Fruit fly (Drosophila melanogaster) whole organism, pupa: ENCODE results near the gene CG42375.
A peak's percentile ranks its signal among the peaks of the same experiment; 100 is the strongest.

Experiments used
- CG10348 ChIP-seq: fragments of 200-800 bp; sonication (Bioruptor generic); IDR thresholded peaks from 2 replicates; pipeline ENCODE4 v1.3.6; 2022; ENCODE audit warnings: missing biosample characterization, missing genetic modification characterization
- CG12605 ChIP-seq: fragments of 200-800 bp; sonication (Bioruptor generic); IDR thresholded peaks from 2 replicates; pipeline ENCODE4 v1.3.6; 2022; ENCODE audit warnings: missing biosample characterization, missing genetic modification characterization
- CG13204 ChIP-seq: fragments of 200-800 bp; sonication (Bioruptor generic); optimal IDR thresholded peaks from 2 replicates; lab custom pipeline; 2018; ENCODE audit warnings: missing biosample characterization, mild to moderate bottlenecking, missing genetic modification characterization, moderate library complexity
- CG14655 ChIP-seq: fragments of 200-800 bp; sonication (Bioruptor generic); optimal IDR thresholded peaks from 3 replicates; lab custom pipeline; 2017; ENCODE audit warnings: mild to moderate bottlenecking, missing biosample characterization, missing genetic modification reagents, missing genetic modification characterization
- CG15710 ChIP-seq: fragments of 200-800 bp; sonication (Bioruptor generic); optimal IDR thresholded peaks from 2 replicates; lab custom pipeline; 2018; ENCODE audit warnings: missing biosample characterization, mild to moderate bottlenecking, missing genetic modification characterization, moderate library complexity
- CG17806 ChIP-seq: fragments of 200-800 bp; sonication (Bioruptor generic); optimal IDR thresholded peaks from 2 replicates; lab custom pipeline; 2018; ENCODE audit warnings: missing biosample characterization, mild to moderate bottlenecking, missing genetic modification characterization, moderate library complexity
- CG32121 ChIP-seq: fragments of 200-800 bp; sonication (Bioruptor generic); IDR thresholded peaks from 2 replicates; pipeline ENCODE4 v1.3.6; 2022; ENCODE audit warnings: missing biosample characterization, missing genetic modification characterization
- CG34367 ChIP-seq: fragments of 200-800 bp; sonication (Bioruptor generic); optimal IDR thresholded peaks from 2 replicates; lab custom pipeline; 2018; ENCODE audit warnings: missing biosample characterization, mild to moderate bottlenecking, missing genetic modification characterization
- CG4496 ChIP-seq: fragments of 200-800 bp; sonication (Bioruptor generic); IDR thresholded peaks from 3 replicates; pipeline ENCODE4 v1.3.6; 2022; ENCODE audit warnings: missing biosample characterization, missing genetic modification characterization
- CG8159 ChIP-seq: fragments of 200-800 bp; sonication (Bioruptor generic); optimal IDR thresholded peaks from 3 replicates; lab custom pipeline; 2018; ENCODE audit warnings: missing biosample characterization, mild to moderate bottlenecking, missing genetic modification characterization, moderate library complexity
- CG8301 ChIP-seq: fragments of 200-800 bp; sonication (Bioruptor generic); optimal IDR thresholded peaks from 2 replicates; lab custom pipeline; 2018; ENCODE audit warnings: missing biosample characterization, mild to moderate bottlenecking, missing genetic modification characterization
- CG9948 ChIP-seq: fragments of 200-800 bp; sonication (Bioruptor generic); optimal IDR thresholded peaks from 2 replicates; lab custom pipeline; 2018; ENCODE audit warnings: missing biosample characterization, mild to moderate bottlenecking, missing genetic modification characterization, moderate library complexity
- D1 ChIP-seq: fragments of 200-800 bp; sonication (Bioruptor generic); optimal IDR thresholded peaks from 2 replicates; lab custom pipeline; 2018; ENCODE audit warnings: missing biosample characterization, mild to moderate bottlenecking, missing genetic modification characterization, moderate library complexity
- EcR ChIP-seq: fragments of 200-800 bp; sonication (Bioruptor generic); optimal IDR thresholded peaks from 3 replicates; lab custom pipeline; 2019; ENCODE audit warnings: missing biosample characterization, missing genetic modification characterization, mild to moderate bottlenecking, moderate library complexity, missing genetic modification reagents
- Ets98B ChIP-seq: fragments of 200-800 bp; sonication (Bioruptor generic); IDR thresholded peaks from 2 replicates; pipeline ENCODE4 v1.3.6; 2022; ENCODE audit warnings: missing biosample characterization, missing genetic modification characterization
- Pif1A ChIP-seq: fragments of 200-800 bp; sonication (Bioruptor generic); optimal IDR thresholded peaks from 3 replicates; lab custom pipeline; 2016; ENCODE audit warnings: missing biosample characterization, missing genetic modification characterization
- Pif1B ChIP-seq: fragments of 200-800 bp; sonication (Bioruptor generic); optimal IDR thresholded peaks from 3 replicates; lab custom pipeline; 2016; ENCODE audit warnings: missing biosample characterization, missing genetic modification characterization
- Snoo ChIP-seq: fragments of 200-800 bp; sonication (Bioruptor generic); optimal IDR thresholded peaks from 3 replicates; lab custom pipeline; 2017; ENCODE audit warnings: missing biosample characterization, mild to moderate bottlenecking, missing genetic modification characterization, inconsistent platforms
- fd96Ca ChIP-seq: fragments of 200-800 bp; sonication (Bioruptor generic); IDR thresholded peaks from 3 replicates; pipeline ENCODE4 v1.3.6; 2022; ENCODE audit warnings: missing biosample characterization, missing genetic modification characterization
- gl ChIP-seq: fragments of 200-800 bp; sonication (Bioruptor generic); optimal IDR thresholded peaks from 2 replicates; lab custom pipeline; 2018; ENCODE audit warnings: missing biosample characterization, mild to moderate bottlenecking, missing genetic modification characterization
- rn ChIP-seq: fragments of 200-800 bp; sonication (Bioruptor generic); IDR thresholded peaks from 2 replicates; pipeline ENCODE4 v1.3.6; 2022; ENCODE audit warnings: missing biosample characterization, missing genetic modification characterization

CG42375 gene

DNA sequence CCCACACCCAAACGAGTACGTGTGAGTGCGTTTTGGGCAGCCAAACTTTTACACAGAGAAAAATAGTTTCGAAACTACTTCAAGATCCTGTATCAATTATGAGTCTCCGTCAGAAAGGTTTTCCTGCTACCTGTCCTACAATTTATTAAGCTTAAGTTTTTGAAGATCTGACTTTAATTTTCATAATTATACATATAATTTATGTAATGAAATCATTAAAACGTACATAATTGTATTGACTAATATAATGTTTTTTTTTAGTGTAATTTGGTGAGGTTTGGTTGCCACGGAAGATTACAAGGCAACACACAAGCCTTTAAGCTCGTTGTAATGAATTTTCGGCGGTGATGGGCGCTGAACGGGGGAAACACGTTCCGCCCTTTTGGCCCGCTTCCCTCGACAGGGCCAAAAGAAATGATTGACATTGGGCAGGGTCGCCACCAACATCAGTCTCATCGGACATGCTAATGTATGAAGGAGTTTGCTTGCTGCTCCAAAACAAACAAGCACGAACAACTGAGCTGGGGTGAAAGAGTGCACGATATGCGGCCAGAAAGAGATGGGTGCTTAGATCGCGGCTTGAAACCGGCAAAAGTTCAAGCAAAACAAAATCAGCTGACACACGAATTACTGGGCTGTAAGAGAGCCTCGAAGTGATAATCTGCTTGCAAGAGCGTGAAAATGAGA is 14.7 kb downstream of the CG42375 start:
- TF ChIP-seq CG34367 (tag; lab: Kevin White, UChicago) (no peak), CG14655 (GFP tag; lab: Kevin White, UChicago) (peak; percentile 64), D1 (tag; lab: Kevin White, UChicago) (no peak), CG15710 (tag; lab: Kevin White, UChicago) (no peak), CG32121 (GFP tag; lab: Robert Waterston, UW) (no peak), CG4496 (GFP tag; lab: Robert Waterston, UW) (peak; percentile 38; the same call in 1 of the 3 replicates), Snoo (peak; percentile 85), CG17806 (no peak), fd96Ca (GFP tag; lab: Robert Waterston, UW) (no peak), Pif1B (GFP tag; lab: Kevin White, UChicago) (peak; percentile 50), CG12605 (GFP tag; lab: Robert Waterston, UW) (no peak), CG9948 (tag; lab: Kevin White, UChicago) (no peak), CG8159 (no peak), rn (GFP tag; lab: Robert Waterston, UW) (no peak), EcR (GFP tag; lab: Kevin White, UChicago) (no peak), Ets98B (GFP tag; lab: Robert Waterston, UW) (peak; percentile 29; the same call in 1 of the 2 replicates), gl (tag; lab: Kevin White, UChicago) (no peak), CG8301 (tag; lab: Kevin White, UChicago) (peak; percentile 42), Pif1A (GFP tag; lab: Kevin White, UChicago) (peak; percentile 5)

DNA sequence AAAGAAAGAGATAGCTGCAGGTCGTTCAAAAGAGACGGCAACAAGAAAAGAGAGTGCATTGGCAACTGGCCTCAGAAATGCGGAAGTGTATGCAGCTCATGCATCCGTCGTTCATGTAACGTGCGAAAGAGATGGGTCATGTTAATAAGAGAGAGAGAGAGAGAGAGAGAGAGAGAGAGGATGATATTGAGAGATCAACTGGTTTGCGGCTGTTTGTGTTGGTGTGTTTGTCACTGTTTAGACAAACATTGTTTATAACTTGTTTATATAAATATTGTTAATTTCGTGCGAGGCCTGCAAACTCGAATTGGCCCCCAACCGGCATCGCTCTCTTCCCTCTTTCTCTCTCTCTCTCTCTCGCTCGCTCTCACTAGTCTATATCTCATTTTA is 15.2 kb downstream of the CG42375 start:
- TF ChIP-seq D1 (tag; lab: Kevin White, UChicago) (no peak), CG4496 (GFP tag; lab: Robert Waterston, UW) (peak; percentile 30; the same call in 1 of the 3 replicates), CG8159 (no peak), Ets98B (GFP tag; lab: Robert Waterston, UW) (peak; percentile 21; the same call in 1 of the 2 replicates), CG9948 (tag; lab: Kevin White, UChicago) (no peak), CG14655 (GFP tag; lab: Kevin White, UChicago) (no peak), CG10348 (GFP tag; lab: Robert Waterston, UW) (no peak), CG34367 (tag; lab: Kevin White, UChicago) (no peak), CG8301 (tag; lab: Kevin White, UChicago) (no peak), gl (tag; lab: Kevin White, UChicago) (no peak), CG32121 (GFP tag; lab: Robert Waterston, UW) (no peak), CG13204 (GFP tag; lab: Kevin White, UChicago) (no peak), fd96Ca (GFP tag; lab: Robert Waterston, UW) (no peak), Pif1B (GFP tag; lab: Kevin White, UChicago) (peak; percentile 11), CG12605 (GFP tag; lab: Robert Waterston, UW) (no peak; the same call in 1 of the 2 replicates), EcR (GFP tag; lab: Kevin White, UChicago) (peak; percentile 86), CG17806 (no peak), Snoo (no peak), Pif1A (GFP tag; lab: Kevin White, UChicago) (no peak), rn (GFP tag; lab: Robert Waterston, UW) (no peak), CG15710 (tag; lab: Kevin White, UChicago) (no peak)

DNA sequence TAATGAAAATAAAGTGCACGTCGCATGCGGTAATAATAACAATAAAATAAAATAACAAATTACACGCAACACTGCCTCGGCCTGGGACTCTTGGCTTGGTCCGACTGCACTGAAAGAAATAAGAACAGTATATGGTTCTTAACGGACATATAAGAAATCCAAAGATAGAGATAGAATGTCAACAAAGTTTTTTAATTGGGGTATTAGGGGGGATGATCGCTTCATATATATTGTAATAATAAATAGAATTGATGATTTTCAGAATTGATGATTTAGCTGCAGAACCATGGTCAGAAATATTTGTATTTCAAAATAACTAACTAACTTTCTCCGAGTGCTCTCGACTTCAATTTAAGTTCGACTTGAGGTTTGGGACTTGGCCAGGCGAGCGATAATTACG is 16.6 kb downstream of the CG42375 start:
- TF ChIP-seq CG15710 (tag; lab: Kevin White, UChicago): no peak
- peak; percentile 75 for TF ChIP-seq Ets98B (GFP tag; lab: Robert Waterston, UW)
- no peak for TF ChIP-seq EcR (GFP tag; lab: Kevin White, UChicago)
- TF ChIP-seq CG17806: peak; percentile 0
- no peak for TF ChIP-seq CG8159
- no peak for TF ChIP-seq fd96Ca (GFP tag; lab: Robert Waterston, UW)
- no peak for TF ChIP-seq gl (tag; lab: Kevin White, UChicago)
- TF ChIP-seq Pif1A (GFP tag; lab: Kevin White, UChicago): peak; percentile 51
- peak; percentile 90 for TF ChIP-seq CG8301 (tag; lab: Kevin White, UChicago)
- TF ChIP-seq CG34367 (tag; lab: Kevin White, UChicago): no peak
- TF ChIP-seq Pif1B (GFP tag; lab: Kevin White, UChicago): peak; percentile 67
- no peak for TF ChIP-seq D1 (tag; lab: Kevin White, UChicago)
- no peak for TF ChIP-seq CG12605 (GFP tag; lab: Robert Waterston, UW)
- TF ChIP-seq CG4496 (GFP tag; lab: Robert Waterston, UW): peak; percentile 59; the same call in 2 of the 3 replicates
- peak; percentile 81 for TF ChIP-seq Snoo
- no peak for TF ChIP-seq CG13204 (GFP tag; lab: Kevin White, UChicago)
- TF ChIP-seq CG32121 (GFP tag; lab: Robert Waterston, UW): peak; percentile 21; the same call in 1 of the 2 replicates
- TF ChIP-seq rn (GFP tag; lab: Robert Waterston, UW): no peak
- TF ChIP-seq CG10348 (GFP tag; lab: Robert Waterston, UW): no peak
- peak; percentile 92 for TF ChIP-seq CG14655 (GFP tag; lab: Kevin White, UChicago)
- no peak for TF ChIP-seq CG9948 (tag; lab: Kevin White, UChicago)

DNA sequence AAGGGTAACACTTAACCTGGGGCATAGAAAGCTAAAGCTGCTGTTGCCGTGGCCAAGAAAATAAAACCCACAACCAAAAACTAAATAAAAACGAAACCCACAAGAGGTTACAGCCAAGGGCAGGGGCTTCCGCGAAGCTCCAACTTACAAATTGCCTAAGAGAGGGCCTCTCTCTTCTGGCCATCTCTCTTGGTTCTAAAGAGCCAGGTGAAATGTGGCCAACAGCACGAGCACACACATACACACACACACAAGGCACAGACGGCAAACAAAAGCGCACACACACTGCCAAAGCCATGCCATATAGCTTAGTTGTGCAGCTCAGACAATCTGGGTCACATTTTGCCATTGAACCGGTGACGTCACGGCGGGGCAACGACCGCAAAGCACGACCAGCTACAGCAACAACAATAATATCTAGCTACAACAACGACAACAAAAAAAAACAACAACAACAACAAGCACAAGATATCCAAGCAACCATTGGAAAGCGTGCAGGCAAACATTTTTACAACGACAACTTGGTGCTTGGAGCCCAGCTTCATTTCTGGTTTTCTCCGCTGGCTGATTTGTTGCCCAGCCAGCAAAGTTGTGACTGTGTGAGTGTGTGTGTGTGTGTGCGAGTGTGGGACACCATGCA is 17.3 kb downstream of the CG42375 start:
- TF ChIP-seq CG9948 (tag; lab: Kevin White, UChicago): no peak
- TF ChIP-seq EcR (GFP tag; lab: Kevin White, UChicago): peak; percentile 97
- TF ChIP-seq CG34367 (tag; lab: Kevin White, UChicago): no peak
- no peak for TF ChIP-seq Snoo
